Worm (Caenorhabditis elegans) whole organism, L1 larva: ENCODE results near the gene sknr-1.
A peak's percentile ranks its signal among the peaks of the same experiment; 100 is the strongest.

Experiments used
- Y116A8C.19 ChIP-seq: sonication (generic microtip); optimal IDR thresholded peaks from 2 replicates; lab custom pipeline; 2016; ENCODE audit warnings: missing compliant biosample characterization, missing genetic modification characterization, borderline replicate concordance
- aha-1 ChIP-seq: fragments of 150-350 bp; optimal IDR thresholded peaks from 2 replicates; lab custom pipeline; 2014; ENCODE audit warnings: missing biosample characterization, missing genetic modification characterization
- alr-1 ChIP-seq: fragments of 200-800 bp; sonication (Bioruptor generic); optimal IDR thresholded peaks from 2 replicates; lab custom pipeline; 2018; ENCODE audit warnings: borderline replicate concordance, mild to moderate bottlenecking, missing genetic modification characterization, missing compliant biosample characterization
- blmp-1 ChIP-seq: fragments of 150-350 bp; optimal IDR thresholded peaks from 2 replicates; lab custom pipeline; 2014; ENCODE audit warnings: missing biosample characterization, missing genetic modification characterization
- ceh-8 ChIP-seq: fragments of 200-800 bp; sonication (Bioruptor generic); optimal IDR thresholded peaks from 2 replicates; lab custom pipeline; 2018; ENCODE audit warnings: mild to moderate bottlenecking, missing genetic modification characterization, moderate library complexity, missing compliant biosample characterization
- ceh-82 ChIP-seq, 3 experiments: fragments of 150-350 bp in 1 of 3; sonication (generic microtip) in 2 of 3; optimal IDR thresholded peaks; 2 replicates each; lab custom pipeline; 2014 to 2017; ENCODE audit warnings: missing biosample characterization in 3 of 3, missing genetic modification characterization in 3 of 3
- ces-1 ChIP-seq: fragments of 150-350 bp; optimal IDR thresholded peaks from 2 replicates; lab custom pipeline; 2014; ENCODE audit warnings: missing biosample characterization, missing genetic modification reagents, missing genetic modification characterization
- efl-1 ChIP-seq, 4 experiments: fragments of 150-350 bp; optimal IDR thresholded peaks in 3 of 4; peaks in 1 of 4; 1 replicate in 1 of 4; 2 replicates in 3 of 4; lab custom pipeline; 2014; ENCODE audit warnings: missing biosample characterization in 2 of 4, missing genetic modification characterization in 2 of 4, missing genetic modification reagents in 2 of 4
- efl-3 ChIP-seq: fragments of 200-800 bp; sonication (Bioruptor generic); optimal IDR thresholded peaks from 2 replicates; lab custom pipeline; 2018; ENCODE audit warnings: mild to moderate bottlenecking, missing genetic modification characterization, missing compliant biosample characterization
- elt-3 ChIP-seq, 6 experiments: fragments of 150-350 bp in 1 of 6; sonication (generic microtip); optimal IDR thresholded peaks; 2 replicates each; lab custom pipeline; 2017 to 2018; ENCODE audit warnings: missing biosample characterization in 6 of 6, missing genetic modification characterization in 6 of 6, inconsistent platforms in 1 of 6
- fkh-10 ChIP-seq: sonication (generic microtip); optimal IDR thresholded peaks from 2 replicates; lab custom pipeline; 2017; ENCODE audit warnings: missing biosample characterization, missing genetic modification reagents, missing genetic modification characterization
- hlh-4 ChIP-seq: sonication (generic microtip); optimal IDR thresholded peaks from 2 replicates; lab custom pipeline; 2016; ENCODE audit warnings: mild to moderate bottlenecking, missing genetic modification characterization, missing compliant biosample characterization
- isw-1 ChIP-seq: fragments of 200-800 bp; sonication (Bioruptor generic); IDR thresholded peaks from 2 replicates; pipeline ENCODE4 v1.3.6; 2022; ENCODE audit warnings: missing genetic modification characterization, missing compliant biosample characterization
- jun-1 ChIP-seq: fragments of 150-350 bp; optimal IDR thresholded peaks from 2 replicates; lab custom pipeline; 2014; ENCODE audit warnings: missing biosample characterization, missing genetic modification reagents, missing genetic modification characterization
- lin-13 ChIP-seq: fragments of 150-350 bp; optimal IDR thresholded peaks from 2 replicates; lab custom pipeline; 2014; ENCODE audit warnings: missing biosample characterization, missing genetic modification reagents, missing genetic modification characterization
- lir-3 ChIP-seq: sonication (generic microtip); optimal IDR thresholded peaks from 2 replicates; lab custom pipeline; 2016; ENCODE audit warnings: mild to moderate bottlenecking, missing genetic modification characterization, moderate library complexity, missing compliant biosample characterization; ENCODE audit not compliant: poor library complexity
- mdl-1 ChIP-seq, 2 experiments: fragments of 150-350 bp; optimal IDR thresholded peaks; 2 replicates each; lab custom pipeline; 2014 to 2017; ENCODE audit warnings: missing biosample characterization in 2 of 2, missing genetic modification characterization in 2 of 2, inconsistent platforms in 1 of 2
- nhr-19 ChIP-seq: fragments of 200-800 bp; sonication (Bioruptor generic); conservative IDR thresholded peaks from 2 replicates; pipeline ENCODE4 v1.3.6; 2022; ENCODE audit warnings: missing genetic modification characterization, missing compliant biosample characterization
- nhr-47 ChIP-seq: sonication (generic microtip); optimal IDR thresholded peaks from 2 replicates; lab custom pipeline; 2016; ENCODE audit warnings: mild to moderate bottlenecking, missing genetic modification characterization, moderate library complexity, missing compliant biosample characterization
- nhr-71 ChIP-seq: sonication (generic microtip); optimal IDR thresholded peaks from 2 replicates; lab custom pipeline; 2016; ENCODE audit warnings: mild to moderate bottlenecking, missing genetic modification characterization, moderate library complexity, missing compliant biosample characterization
- nhr-77 ChIP-seq: fragments of 150-350 bp; optimal IDR thresholded peaks from 2 replicates; lab custom pipeline; 2014; ENCODE audit warnings: missing biosample characterization, missing genetic modification characterization
- nhr-90 ChIP-seq: sonication (generic microtip); optimal IDR thresholded peaks from 2 replicates; lab custom pipeline; 2016; ENCODE audit warnings: mild to moderate bottlenecking, missing genetic modification characterization, missing compliant biosample characterization; ENCODE audit not compliant: poor library complexity
- pax-3 ChIP-seq: fragments of 200-800 bp; sonication (Bioruptor generic); optimal IDR thresholded peaks from 2 replicates; lab custom pipeline; 2018; ENCODE audit warnings: mild to moderate bottlenecking, missing genetic modification characterization, moderate library complexity, missing compliant biosample characterization
- skn-1 ChIP-seq: fragments of 150-350 bp; optimal IDR thresholded peaks from 2 replicates; lab custom pipeline; 2014; ENCODE audit warnings: missing biosample characterization, missing genetic modification characterization
- snpc-4 ChIP-seq: fragments of 150-350 bp; optimal IDR thresholded peaks from 2 replicates; lab custom pipeline; 2014; ENCODE audit warnings: missing biosample characterization, missing genetic modification characterization
- sup-37 ChIP-seq: fragments of 200-800 bp; sonication (Bioruptor generic); optimal IDR thresholded peaks from 2 replicates; lab custom pipeline; 2018; ENCODE audit warnings: mild to moderate bottlenecking, missing genetic modification characterization, missing compliant biosample characterization
- swsn-7 ChIP-seq: sonication (generic microtip); optimal IDR thresholded peaks from 2 replicates; lab custom pipeline; 2016; ENCODE audit warnings: missing genetic modification characterization, missing compliant biosample characterization
- tbx-2 ChIP-seq: sonication (generic microtip); optimal IDR thresholded peaks from 2 replicates; lab custom pipeline; 2016; ENCODE audit warnings: missing genetic modification characterization, missing compliant biosample characterization
- unc-130 ChIP-seq: fragments of 150-350 bp; optimal IDR thresholded peaks from 2 replicates; lab custom pipeline; 2017; ENCODE audit warnings: missing biosample characterization, missing genetic modification characterization, inconsistent platforms
- unc-62 ChIP-seq: fragments of 150-350 bp; optimal IDR thresholded peaks from 2 replicates; lab custom pipeline; 2014; ENCODE audit warnings: missing biosample characterization, missing genetic modification reagents, missing genetic modification characterization
- unc-98 ChIP-seq: fragments of 200-800 bp; sonication (Bioruptor generic); IDR thresholded peaks from 2 replicates; pipeline ENCODE4 v1.3.6; 2022; ENCODE audit warnings: missing genetic modification characterization, missing compliant biosample characterization
- vab-15 ChIP-seq: sonication (generic microtip); optimal IDR thresholded peaks from 2 replicates; lab custom pipeline; 2017; ENCODE audit warnings: missing genotype, mild to moderate bottlenecking, missing genetic modification characterization, missing compliant biosample characterization
- zag-1 ChIP-seq: fragments of 150-350 bp; optimal IDR thresholded peaks from 2 replicates; lab custom pipeline; 2014; ENCODE audit warnings: missing biosample characterization, missing genetic modification characterization
- zip-4 ChIP-seq: fragments of 200-800 bp; sonication (Bioruptor generic); optimal IDR thresholded peaks from 2 replicates; lab custom pipeline; 2018; ENCODE audit warnings: mild to moderate bottlenecking, missing genetic modification characterization, moderate library complexity, missing compliant biosample characterization

The sknr-1 gene

DNA sequence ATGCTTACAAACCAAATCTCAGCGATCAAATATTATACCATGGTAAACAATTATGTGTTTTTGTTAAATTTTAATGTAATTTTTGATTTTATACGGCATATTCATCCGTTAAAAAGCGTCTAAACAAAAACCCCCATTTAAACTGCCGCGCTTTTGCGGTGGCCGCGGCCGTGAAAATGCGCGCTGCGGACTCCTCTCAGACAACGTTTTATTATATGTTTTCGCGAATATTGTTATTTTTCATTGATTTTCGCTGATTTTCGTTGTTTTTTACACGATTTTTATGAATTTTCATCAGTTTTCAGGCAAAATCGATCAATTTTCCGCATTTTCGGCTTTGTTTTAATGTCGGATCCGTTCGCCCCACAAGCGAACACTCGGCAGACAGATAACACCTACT is 13.3 kb upstream of the sknr-1 start, which contains the start of gene W02H5.19 (continued):
- TF ChIP-seq aha-1: peak; percentile 37
- peak in 1 of 2 experiments; percentile 42 for TF ChIP-seq mdl-1 (tag; optimal IDR thresholded peaks at IDR 0.05; lab: Kevin White, UChicago)
- peak in 2 of 6 experiments; percentile 55 to 71 for TF ChIP-seq elt-3 (tag; optimal IDR thresholded peaks at IDR 0.05; lab: Kevin White, UChicago)
- TF ChIP-seq nhr-19 (GFP tag; lab: Robert Waterston, UW): peak; percentile 89
- peak; percentile 61 for TF ChIP-seq blmp-1
- TF ChIP-seq lir-3: no peak
- peak; percentile 82 for TF ChIP-seq vab-15 (tag; lab: Kevin White, UChicago)
- peak; percentile 91 for TF ChIP-seq hlh-4
- no peak for TF ChIP-seq ces-1
- peak; percentile 97 to 98 for TF ChIP-seq efl-1 (optimal IDR thresholded peaks at IDR 0.05; lab: Kevin White, UChicago)
- peak; percentile 97 to 100 for TF ChIP-seq efl-1 (GFP tag; optimal IDR thresholded peaks at IDR 0.05 in 1 of 2; lab: Kevin White, UChicago)
- TF ChIP-seq skn-1 (tag; lab: Kevin White, UChicago): peak; percentile 69
- TF ChIP-seq efl-3: peak; percentile 74
- peak; percentile 43 for TF ChIP-seq nhr-77 (tag; lab: Kevin White, UChicago)
- peak; percentile 90 for TF ChIP-seq ceh-8 (GFP tag; lab: Kevin White, UChicago)
- peak; percentile 97 for TF ChIP-seq nhr-90 (tag; lab: Kevin White, UChicago)
- peak; percentile 84 for TF ChIP-seq isw-1 (GFP tag; lab: Robert Waterston, UW)
- TF ChIP-seq lin-13 (GFP tag; lab: Kevin White, UChicago): peak; percentile 67
- no peak for TF ChIP-seq unc-62 (GFP tag; lab: Kevin White, UChicago)
- peak; percentile 60 for TF ChIP-seq unc-130
- TF ChIP-seq alr-1: no peak
- peak; percentile 95 for TF ChIP-seq pax-3 (tag; lab: Kevin White, UChicago)
- TF ChIP-seq fkh-10 (GFP tag; lab: Kevin White, UChicago): no peak
- TF ChIP-seq snpc-4: peak; percentile 56
- TF ChIP-seq tbx-2 (tag; lab: Kevin White, UChicago): peak; percentile 96
- peak; percentile 71 to 81 (median 79) for TF ChIP-seq ceh-82 (tag; optimal IDR thresholded peaks at IDR 0.05; lab: Kevin White, UChicago)
- TF ChIP-seq sup-37 (GFP tag; lab: Kevin White, UChicago): peak; percentile 78
- peak; percentile 94 for TF ChIP-seq swsn-7 (tag; lab: Kevin White, UChicago)
- TF ChIP-seq zag-1 (tag; lab: Kevin White, UChicago): no peak
- TF ChIP-seq nhr-71 (tag; lab: Kevin White, UChicago): peak; percentile 96
- TF ChIP-seq Y116A8C.19: peak; percentile 87

DNA sequence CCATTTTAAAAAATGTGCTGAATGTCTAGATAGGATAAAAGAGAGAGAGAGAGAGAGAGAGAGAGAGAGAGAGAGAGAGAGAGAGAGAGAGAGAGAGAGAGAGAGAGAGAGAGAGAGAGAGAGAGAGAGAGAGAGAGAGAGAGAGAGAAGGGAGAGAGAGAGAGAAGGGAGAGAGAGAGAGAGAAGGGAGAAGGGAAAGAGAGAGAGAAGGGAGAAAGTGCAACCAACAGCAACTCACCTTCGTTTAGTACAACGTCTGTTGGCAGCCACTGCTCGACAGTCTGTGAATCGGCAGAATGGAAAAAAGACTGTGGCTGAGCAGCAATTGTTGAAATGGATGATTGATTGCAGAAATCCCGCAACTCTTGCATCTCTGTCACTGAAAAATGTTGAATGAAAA is 1.5 kb downstream of the sknr-1 start:
- TF ChIP-seq jun-1 (tag; lab: Kevin White, UChicago): no peak
- TF ChIP-seq nhr-47 (tag; lab: Kevin White, UChicago): no peak
- no peak for TF ChIP-seq isw-1 (GFP tag; lab: Robert Waterston, UW)
- TF ChIP-seq swsn-7 (tag; lab: Kevin White, UChicago): no peak
- TF ChIP-seq unc-98 (GFP tag; lab: Robert Waterston, UW): no peak
- TF ChIP-seq blmp-1: no peak
- TF ChIP-seq efl-1 (optimal IDR thresholded peaks at IDR 0.05; lab: Kevin White, UChicago): peak in 1 of 2 experiments; percentile 8
- TF ChIP-seq efl-1 (GFP tag; optimal IDR thresholded peaks at IDR 0.05 in 1 of 2; lab: Kevin White, UChicago): no peak
- TF ChIP-seq, all 84 proteins: peak for 1

DNA sequence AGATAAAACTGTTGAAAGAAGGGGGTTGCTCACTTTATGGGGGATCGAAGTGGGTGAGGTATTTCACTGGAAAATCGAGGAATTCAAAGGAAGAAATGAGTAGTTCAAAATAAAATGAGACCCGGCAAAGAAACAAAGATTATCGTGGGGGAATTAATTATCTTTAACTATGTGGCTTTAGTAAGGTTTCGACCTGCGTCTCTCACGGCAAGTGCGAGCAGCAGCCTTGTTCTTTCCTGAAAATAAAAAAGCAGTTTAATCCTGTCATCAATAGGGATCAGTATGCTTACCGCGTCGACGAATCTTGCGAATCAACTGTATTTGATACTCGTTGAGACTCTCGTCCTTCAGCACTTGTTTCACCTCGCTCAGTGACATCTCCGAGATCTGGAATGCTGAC is 3.4 kb downstream of the sknr-1 start, which contains the start of gene srh-271:
Gene srh-271 (minus strand): TSS at position 101 of the 400 bp plus-strand sequence.
- no peak for TF ChIP-seq unc-98 (GFP tag; lab: Robert Waterston, UW)
- TF ChIP-seq efl-1 (optimal IDR thresholded peaks at IDR 0.05; lab: Kevin White, UChicago): no peak
- peak in 1 of 2 experiments; percentile 38 for TF ChIP-seq efl-1 (GFP tag; optimal IDR thresholded peaks at IDR 0.05 in 1 of 2; lab: Kevin White, UChicago)

DNA sequence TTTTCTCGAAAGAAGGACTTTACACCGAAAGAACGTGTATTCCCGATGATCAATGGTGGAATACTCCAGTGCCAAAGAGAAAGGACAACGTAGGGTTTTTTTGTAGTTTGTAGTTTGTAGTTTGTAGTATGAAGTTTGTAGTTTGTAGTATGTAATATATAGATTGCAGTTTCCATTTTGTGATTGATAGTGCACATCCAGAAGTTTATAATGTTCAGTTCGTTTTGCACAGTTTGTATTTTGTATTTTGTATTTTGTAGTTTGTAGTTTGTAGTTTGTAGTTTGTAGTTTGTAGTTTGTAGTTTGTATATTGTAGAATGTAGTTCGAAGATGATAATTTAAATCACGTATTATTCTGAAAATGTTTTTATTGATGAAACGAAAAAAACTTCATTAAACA is 7.8 kb downstream of the sknr-1 start:
- no peak for TF ChIP-seq zip-4
